Worm (Caenorhabditis elegans): ENCODE measurements around the gene Y51B9A.6.

The Y51B9A.6 gene

DNA sequence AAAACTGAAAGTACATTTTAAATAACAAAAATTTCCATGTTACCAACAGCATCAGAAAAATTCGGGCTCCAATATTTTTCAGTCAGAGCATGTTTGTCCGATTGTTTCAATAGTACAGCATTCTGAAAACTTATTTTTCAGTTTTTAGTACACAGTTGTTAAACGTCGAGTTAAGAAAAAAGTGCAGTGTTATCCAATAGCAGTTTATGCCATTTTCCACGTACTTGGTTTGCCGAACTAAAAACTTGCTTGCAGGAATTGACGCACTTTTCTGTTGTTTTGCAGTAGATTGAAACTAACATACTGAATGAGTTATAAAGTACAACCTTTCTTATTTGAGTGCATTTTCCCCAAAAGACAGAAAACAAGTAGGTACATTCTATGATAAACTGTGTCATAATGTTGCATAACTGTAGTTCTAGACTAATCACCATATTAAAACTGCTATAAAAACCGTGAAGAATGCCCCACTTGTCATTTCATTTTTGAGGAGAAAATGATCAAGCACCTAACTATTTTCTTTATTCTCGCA lies 4.6 kb downstream of the Y51B9A.6 start, which contains the start of the genes Y51B9A.14 and Y51B9A.8:
Y51B9A.14 (minus strand) TSS at position 101 of the 532 bp plus-strand sequence.
Y51B9A.8 (plus strand) TSS at position 482 of the 532 bp plus-strand sequence.
- TF ChIP-seq hlh-17 (GFP tag; optimal IDR thresholded peaks at IDR 0.05; ENCODE audit: borderline replicate concordance) (no peak), pax-3 (tag; optimal IDR thresholded peaks at IDR 0.05) (no peak), nhr-20 (tag; optimal IDR thresholded peaks at IDR 0.05) (no peak), nhr-47 (tag; optimal IDR thresholded peaks at IDR 0.05) (no peak)

DNA sequence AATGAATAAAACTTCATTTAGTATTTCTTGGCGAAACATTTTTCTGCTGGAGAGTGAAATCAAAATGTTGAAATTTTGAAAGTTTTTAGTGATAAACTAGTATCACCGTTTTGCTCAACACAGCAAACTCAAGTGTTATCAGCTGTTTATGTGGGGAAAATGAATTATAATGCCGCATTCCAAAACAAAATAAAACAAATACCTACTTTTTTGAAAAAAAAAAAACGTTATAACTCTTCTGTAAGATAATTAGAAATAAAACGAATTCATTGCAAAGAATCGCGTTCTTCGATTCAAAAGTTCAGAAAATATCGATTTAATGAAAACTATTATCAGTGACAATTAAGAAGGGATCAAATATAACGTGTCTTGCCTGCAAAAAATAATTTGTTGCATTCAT lies 5.5 kb downstream of the Y51B9A.6 start, which contains the start of gene Y51B9A.9:
Y51B9A.9 (minus strand) TSS at position 101 of the 400 bp plus-strand sequence.
- TF ChIP-seq sptf-1 (tag; optimal IDR thresholded peaks at IDR 0.05), result no peak
- TF ChIP-seq elt-2 (tag; optimal IDR thresholded peaks at IDR 0.05), result peak; percentile 3

DNA sequence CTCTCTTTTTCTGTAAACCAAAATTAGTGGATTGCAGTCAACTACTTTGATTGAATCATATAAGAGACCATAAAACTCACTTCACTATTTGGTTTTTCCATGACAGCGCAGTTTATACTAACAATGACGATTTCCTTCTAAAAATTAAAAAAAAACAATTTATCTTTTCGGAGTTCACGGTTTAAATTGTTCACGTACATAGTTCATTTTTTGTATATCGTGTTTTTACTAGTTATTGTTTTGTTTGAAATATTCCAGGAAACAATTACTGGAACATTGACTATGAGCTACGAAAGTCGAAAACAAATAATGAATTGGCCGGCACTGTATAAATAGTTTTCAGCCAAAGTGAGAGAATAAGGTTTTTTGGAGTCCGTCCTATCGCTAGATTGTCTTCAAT lies 10.3 kb downstream of the Y51B9A.6 start, which contains the start of gene lido-17:
lido-17 (minus strand) TSS at position 101 of the 400 bp plus-strand sequence.
- TF ChIP-seq lin-14 (GFP tag; optimal IDR thresholded peaks at IDR 0.05) (no peak), nhr-77 (tag; optimal IDR thresholded peaks at IDR 0.05) (no peak), nhr-85 (tag) (no peak)

DNA sequence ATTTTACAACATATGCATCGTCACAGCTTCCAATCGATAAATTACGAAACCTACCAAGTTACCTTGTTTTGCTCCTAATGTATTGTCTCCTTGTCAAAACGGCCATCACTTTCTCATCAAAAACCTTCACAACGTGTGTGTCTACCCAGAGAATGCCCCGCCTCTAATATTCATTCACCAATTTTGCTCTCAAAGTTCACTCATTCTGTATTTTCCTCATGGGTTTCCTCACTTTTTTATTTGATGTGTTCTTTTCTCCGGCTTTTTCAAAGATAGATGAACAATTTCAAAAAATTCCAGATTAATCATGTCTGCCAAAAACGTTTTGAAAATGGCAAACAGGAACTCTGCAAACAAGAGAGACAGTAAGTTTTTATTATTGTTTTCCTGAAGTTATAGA lies 17.7 kb downstream of the Y51B9A.6 start, which contains the start of gene C06C3.7:
C06C3.7 (plus strand) TSS at position 301 of the 400 bp plus-strand sequence.
- TF ChIP-seq mef-2 (tag; optimal IDR thresholded peaks at IDR 0.05) (no peak), ama-1 (optimal IDR thresholded peaks at IDR 0.05) (no peak), unc-98 (GFP tag; IDR thresholded peaks at IDR 0.05) (no peak), isw-1 (GFP tag; IDR thresholded peaks at IDR 0.05) (no peak), irx-1 (tag; optimal IDR thresholded peaks at IDR 0.05) (no peak), fkh-4 (tag; optimal IDR thresholded peaks at IDR 0.05; ENCODE audit: borderline replicate concordance) (no peak), nhr-12 (tag; optimal IDR thresholded peaks at IDR 0.05) (no peak), F16B12.6 (tag; optimal IDR thresholded peaks at IDR 0.05) (no peak), grh-1 (GFP tag; IDR thresholded peaks at IDR 0.05) (no peak), C34B4.2 (tag; optimal IDR thresholded peaks at IDR 0.05) (no peak)

DNA sequence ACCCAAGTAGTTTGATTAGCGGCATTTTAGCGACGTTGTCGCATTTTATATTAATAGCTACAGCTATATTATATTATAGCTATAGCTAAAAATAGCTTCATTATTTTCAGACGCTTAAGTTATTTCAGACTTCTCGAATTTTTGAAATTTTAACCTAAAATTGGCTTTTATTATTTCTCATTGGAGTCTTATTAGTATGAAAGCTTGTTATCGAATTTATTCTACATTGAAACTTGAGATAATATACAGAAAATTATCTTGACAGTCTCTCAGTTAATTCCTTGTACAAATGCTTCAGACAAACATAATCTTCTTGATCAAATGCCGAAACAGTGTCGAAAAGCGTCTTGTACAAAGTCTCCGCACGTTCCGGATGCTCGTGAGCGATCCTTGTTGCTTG lies 23.2 kb downstream of the Y51B9A.6 start, which contains the start of gene srh-48:
srh-48 (plus strand) TSS at position 301 of the 400 bp plus-strand sequence.
- TF ChIP-seq snu-23 (GFP tag; optimal IDR thresholded peaks at IDR 0.05) (no peak), dpl-1 (GFP tag; optimal IDR thresholded peaks at IDR 0.05) (no peak), fkh-8 (tag; optimal IDR thresholded peaks at IDR 0.05) (no peak), jun-1 (tag; optimal IDR thresholded peaks at IDR 0.05) (no peak), pax-3 (tag; optimal IDR thresholded peaks at IDR 0.05) (no peak), unc-30 (tag; optimal IDR thresholded peaks at IDR 0.05) (no peak), lin-13 (GFP tag; optimal IDR thresholded peaks at IDR 0.05) (no peak), egl-13 (tag; optimal IDR thresholded peaks at IDR 0.05) (no peak), tbx-2 (tag; optimal IDR thresholded peaks at IDR 0.05) (no peak), C34B4.2 (tag; optimal IDR thresholded peaks at IDR 0.05) (no peak), aly-2 (tag; optimal IDR thresholded peaks at IDR 0.05) (no peak), unc-130 (tag; optimal IDR thresholded peaks at IDR 0.05) (no peak), nhr-20 (tag; optimal IDR thresholded peaks at IDR 0.05) (no peak), lir-3 (tag; optimal IDR thresholded peaks at IDR 0.05; ENCODE audit: poor library complexity) (no peak), hlh-4 (tag; optimal IDR thresholded peaks at IDR 0.05) (no peak), swsn-7 (tag; optimal IDR thresholded peaks at IDR 0.05) (no peak)

DNA sequence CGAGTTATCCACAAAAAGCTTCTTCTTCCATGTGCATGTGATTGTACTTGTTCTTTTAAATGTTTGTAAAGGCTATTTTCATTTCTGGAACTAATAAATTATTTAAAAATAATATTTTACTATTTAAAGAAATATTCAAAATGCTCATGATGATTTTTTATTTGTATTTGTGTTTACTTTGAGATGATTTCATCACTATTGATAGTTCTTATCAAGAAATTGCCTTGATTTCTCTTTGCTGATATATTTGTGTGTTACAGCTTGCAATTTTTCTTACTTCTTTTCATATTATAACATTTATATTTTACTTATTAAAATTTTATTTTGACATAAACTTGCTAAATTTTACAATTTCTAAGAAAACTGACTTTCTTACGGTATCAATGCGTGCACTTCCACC lies 24.8 kb downstream of the Y51B9A.6 start:
- TF ChIP-seq rnt-1 (tag; optimal IDR thresholded peaks at IDR 0.05) (no peak), nhr-19 (GFP tag; conservative IDR thresholded peaks at IDR 0.05) (no peak), tbx-2 (tag; optimal IDR thresholded peaks at IDR 0.05) (no peak), nhr-85 (tag) (no peak), lin-13 (GFP tag; optimal IDR thresholded peaks at IDR 0.05) (no peak), elt-2 (tag; optimal IDR thresholded peaks at IDR 0.05) (peak; percentile 20), xbp-1 (tag; optimal IDR thresholded peaks at IDR 0.05) (no peak)

All from whole organism, L1 larva.